Fruit fly (Drosophila melanogaster) whole organism, embryonic: ENCODE data around the gene ND-MNLL.

Experiments used
- CG10321 ChIP-seq: fragments of 200-800 bp; sonication (Bioruptor generic); IDR thresholded peaks from 2 replicates; pipeline ENCODE4 v1.3.6; 2022; ENCODE audit warnings: missing biosample characterization, missing genetic modification characterization
- CG10979 ChIP-seq: fragments of 200-800 bp; sonication (Bioruptor generic); optimal IDR thresholded peaks from 2 replicates; lab custom pipeline; 2018; ENCODE audit warnings: missing biosample characterization, mild to moderate bottlenecking, missing genetic modification characterization, moderate library complexity
- CG13424 ChIP-seq: fragments of 200-800 bp; sonication (Bioruptor generic); optimal IDR thresholded peaks from 2 replicates; lab custom pipeline; 2019; ENCODE audit warnings: missing biosample characterization, mild to moderate bottlenecking, missing genetic modification characterization, moderate library complexity
- CG1647 ChIP-seq: fragments of 200-800 bp; sonication (Bioruptor generic); optimal IDR thresholded peaks from 3 replicates; lab custom pipeline; 2016; ENCODE audit warnings: missing biosample characterization, missing genetic modification characterization
- CG17912 ChIP-seq: fragments of 200-800 bp; sonication (Bioruptor generic); optimal IDR thresholded peaks from 2 replicates; lab custom pipeline; 2018; ENCODE audit warnings: missing biosample characterization, mild to moderate bottlenecking, missing genetic modification characterization
- CG2712 ChIP-seq: fragments of 200-800 bp; optimal IDR thresholded peaks from 3 replicates; lab custom pipeline; 2019; ENCODE audit warnings: missing biosample characterization, mild to moderate bottlenecking, missing genetic modification characterization, moderate library complexity
- CG30020 ChIP-seq: fragments of 200-800 bp; optimal IDR thresholded peaks from 2 replicates; lab custom pipeline; 2019; ENCODE audit warnings: missing biosample characterization, mild to moderate bottlenecking, missing genetic modification characterization, moderate library complexity
- CG32767 ChIP-seq: fragments of 200-800 bp; sonication (Bioruptor generic); IDR thresholded peaks from 2 replicates; pipeline ENCODE4 v1.3.6; 2022; ENCODE audit warnings: missing biosample characterization, missing genetic modification characterization
- CG34224 ChIP-seq: fragments of 200-800 bp; sonication (Bioruptor generic); IDR thresholded peaks from 3 replicates; pipeline ENCODE4 v1.3.6; 2022; ENCODE audit warnings: missing biosample characterization, missing genetic modification characterization; ENCODE audit not compliant: partially characterized antibody
- CG34376 ChIP-seq: fragments of 200-800 bp; sonication (Bioruptor generic); optimal IDR thresholded peaks from 2 replicates; lab custom pipeline; 2018; ENCODE audit warnings: missing biosample characterization, mild to moderate bottlenecking, missing genetic modification characterization
- CG3995 ChIP-seq: fragments of 200-800 bp; sonication (Bioruptor generic); optimal IDR thresholded peaks from 3 replicates; lab custom pipeline; 2016; ENCODE audit warnings: missing biosample characterization, missing genetic modification characterization
- CG5180 ChIP-seq: fragments of 200-800 bp; sonication (Bioruptor generic); optimal IDR thresholded peaks from 3 replicates; lab custom pipeline; 2017; ENCODE audit warnings: missing biosample characterization, missing genetic modification characterization, mild to moderate bottlenecking, moderate library complexity, missing genetic modification reagents
- CG7839 ChIP-seq: fragments of 200-800 bp; sonication (Bioruptor generic); optimal IDR thresholded peaks from 3 replicates; lab custom pipeline; 2018; ENCODE audit warnings: missing biosample characterization, mild to moderate bottlenecking, missing genetic modification characterization, moderate library complexity
- CG7987 ChIP-seq: fragments of 200-800 bp; sonication (Bioruptor generic); optimal IDR thresholded peaks from 2 replicates; lab custom pipeline; 2018; ENCODE audit warnings: missing biosample characterization, mild to moderate bottlenecking, missing genetic modification characterization, moderate library complexity
- CG8281 ChIP-seq: fragments of 200-800 bp; sonication (Bioruptor generic); optimal IDR thresholded peaks from 2 replicates; lab custom pipeline; 2018; ENCODE audit warnings: missing biosample characterization, mild to moderate bottlenecking, missing genetic modification characterization, moderate library complexity
- CHES-1-like ChIP-seq: fragments of 200-800 bp; sonication (Bioruptor generic); optimal IDR thresholded peaks from 2 replicates; lab custom pipeline; 2016; ENCODE audit warnings: missing biosample characterization, missing genetic modification characterization
- CTCF ChIP-seq: fragments of 200-800 bp; sonication (Bioruptor generic); optimal IDR thresholded peaks from 2 replicates; lab custom pipeline; 2017; ENCODE audit warnings: missing biosample characterization, mild to moderate bottlenecking, missing genetic modification characterization, moderate library complexity
- CkIIα-i1 ChIP-seq: fragments of 200-800 bp; sonication (Bioruptor generic); IDR thresholded peaks from 2 replicates; pipeline ENCODE4 v1.3.6; 2022; ENCODE audit warnings: missing biosample characterization, missing genetic modification characterization
- Doc2 ChIP-seq: fragments of 200-800 bp; sonication (Bioruptor generic); IDR thresholded peaks from 2 replicates; pipeline ENCODE4 v1.3.6; 2022; ENCODE audit warnings: missing biosample characterization, missing genetic modification characterization
- Drgx ChIP-seq: fragments of 200-800 bp; sonication (Bioruptor generic); IDR thresholded peaks from 2 replicates; pipeline ENCODE4 v1.3.6; 2022; ENCODE audit warnings: missing biosample characterization, missing genetic modification characterization
- E2f2 ChIP-seq: fragments of 200-800 bp; sonication (Bioruptor generic); IDR thresholded peaks from 2 replicates; pipeline ENCODE4 v1.3.6; 2022; ENCODE audit warnings: missing biosample characterization, missing genetic modification characterization
- Fer2 ChIP-seq: fragments of 200-800 bp; sonication (Bioruptor generic); optimal IDR thresholded peaks from 2 replicates; lab custom pipeline; 2018; ENCODE audit warnings: missing biosample characterization, mild to moderate bottlenecking, missing genetic modification characterization, moderate library complexity
- H2.0 ChIP-seq: fragments of 200-800 bp; sonication (Bioruptor generic); IDR thresholded peaks from 2 replicates; pipeline ENCODE4 v1.3.6; 2022; ENCODE audit warnings: missing biosample characterization, missing genetic modification characterization
- HHEX ChIP-seq: fragments of 200-800 bp; sonication (Bioruptor generic); optimal IDR thresholded peaks from 3 replicates; lab custom pipeline; 2017; ENCODE audit warnings: missing biosample characterization, mild to moderate bottlenecking, missing genetic modification characterization, missing genetic modification reagents
- Jarid2 ChIP-seq: fragments of 200-800 bp; sonication (Bioruptor generic); optimal IDR thresholded peaks from 3 replicates; lab custom pipeline; 2017; ENCODE audit warnings: mild to moderate bottlenecking, missing biosample characterization, missing genetic modification reagents, missing genetic modification characterization
- NC2β ChIP-seq: fragments of 200-800 bp; sonication (Bioruptor generic); optimal IDR thresholded peaks from 2 replicates; lab custom pipeline; 2016; ENCODE audit warnings: missing biosample characterization, missing genetic modification characterization
- NK7.1 ChIP-seq: fragments of 200-800 bp; sonication (Bioruptor generic); optimal IDR thresholded peaks from 3 replicates; lab custom pipeline; 2016; ENCODE audit warnings: missing biosample characterization, missing genetic modification characterization
- Neu2 ChIP-seq: fragments of 200-800 bp; sonication (Bioruptor generic); optimal IDR thresholded peaks from 3 replicates; lab custom pipeline; 2016; ENCODE audit warnings: missing biosample characterization, missing genetic modification characterization, borderline replicate concordance
- Nf-YB ChIP-seq: fragments of 200-800 bp; sonication (Bioruptor generic); optimal IDR thresholded peaks from 3 replicates; lab custom pipeline; 2019; ENCODE audit warnings: missing biosample characterization, mild to moderate bottlenecking, missing genetic modification characterization, moderate library complexity
- Ptx1 ChIP-seq: fragments of 200-800 bp; sonication (Bioruptor generic); IDR thresholded peaks from 2 replicates; pipeline ENCODE4 v1.3.6; 2022; ENCODE audit warnings: missing biosample characterization, missing genetic modification characterization
- YL-1 ChIP-seq: fragments of 200-800 bp; sonication (Bioruptor generic); optimal IDR thresholded peaks from 3 replicates; lab custom pipeline; 2017; ENCODE audit warnings: missing biosample characterization, mild to moderate bottlenecking, missing genetic modification characterization
- crc ChIP-seq: fragments of 200-800 bp; sonication (Bioruptor generic); optimal IDR thresholded peaks from 2 replicates; lab custom pipeline; 2016; ENCODE audit warnings: missing biosample characterization, missing genetic modification characterization
- crol ChIP-seq: fragments of 200-800 bp; sonication (Bioruptor generic); IDR thresholded peaks from 2 replicates; pipeline ENCODE4 v1.3.6; 2022; ENCODE audit warnings: missing biosample characterization, missing genetic modification characterization
- fru ChIP-seq: fragments of >200 bp; optimal IDR thresholded peaks from 2 replicates; lab custom pipeline; 2017
- fu2 ChIP-seq: fragments of 200-800 bp; sonication (Bioruptor generic); optimal IDR thresholded peaks from 2 replicates; lab custom pipeline; 2016; ENCODE audit warnings: missing biosample characterization, missing genetic modification characterization
- hkb ChIP-seq, 2 experiments: fragments of 200-800 bp in 1 of 2; fragments of >200 bp in 1 of 2; sonication (Bioruptor generic) in 1 of 2; IDR thresholded peaks in 1 of 2; optimal IDR thresholded peaks in 1 of 2; 2 replicates each; pipeline versions ENCODE4 v1.3.6 to Lab custom; 2017 to 2022; ENCODE audit warnings: missing biosample characterization in 1 of 2, missing genetic modification characterization in 1 of 2
- kni ChIP-seq: fragments of 200-800 bp; sonication (Bioruptor generic); optimal IDR thresholded peaks from 3 replicates; lab custom pipeline; 2017; ENCODE audit warnings: mild to moderate bottlenecking, missing biosample characterization, missing genetic modification reagents, missing genetic modification characterization
- knrl ChIP-seq: fragments of 200-800 bp; sonication (Bioruptor generic); IDR thresholded peaks from 3 replicates; pipeline ENCODE4 v1.3.6; 2022; ENCODE audit warnings: missing biosample characterization, missing genetic modification characterization; ENCODE audit not compliant: partially characterized antibody
- mam ChIP-seq: fragments of 200-800 bp; sonication (Bioruptor generic); optimal IDR thresholded peaks from 3 replicates; lab custom pipeline; 2016; ENCODE audit warnings: missing biosample characterization, missing genetic modification characterization
- mirr ChIP-seq: fragments of 200-800 bp; sonication (Bioruptor generic); optimal IDR thresholded peaks from 3 replicates; lab custom pipeline; 2018; ENCODE audit warnings: missing biosample characterization, mild to moderate bottlenecking, missing genetic modification characterization
- sc ChIP-seq, 3 experiments: fragments of >200 bp in 2 of 3; fragments of 200-800 bp in 1 of 3; sonication (Bioruptor generic) in 1 of 3; optimal IDR thresholded peaks; 2 replicates in 2 of 3; 3 replicates in 1 of 3; lab custom pipeline; 2017; ENCODE audit warnings: mild to moderate bottlenecking in 1 of 3, missing biosample characterization in 1 of 3, missing genetic modification characterization in 1 of 3, missing genetic modification reagents in 1 of 3
- sna ChIP-seq: fragments of 200-800 bp; sonication (Bioruptor generic); IDR thresholded peaks from 2 replicates; pipeline ENCODE4 v1.3.6; 2022; ENCODE audit warnings: missing biosample characterization, missing genetic modification characterization; ENCODE audit not compliant: partially characterized antibody
- tll ChIP-seq, 2 experiments: fragments of 200-800 bp in 1 of 2; fragments of >200 bp in 1 of 2; sonication (Bioruptor generic) in 1 of 2; optimal IDR thresholded peaks; 2 replicates each; lab custom pipeline; 2017 to 2019; ENCODE audit warnings: missing biosample characterization in 2 of 2, missing genetic modification characterization in 2 of 2, mild to moderate bottlenecking in 1 of 2, moderate library complexity in 1 of 2
- tna ChIP-seq: fragments of 200-800 bp; sonication (Bioruptor generic); IDR thresholded peaks from 2 replicates; pipeline ENCODE4 v1.3.6; 2022; ENCODE audit warnings: missing biosample characterization, missing genetic modification characterization; ENCODE audit not compliant: partially characterized antibody
- trh ChIP-seq: fragments of 200-800 bp; sonication (Bioruptor generic); optimal IDR thresholded peaks from 2 replicates; lab custom pipeline; 2016; ENCODE audit warnings: missing biosample characterization, missing genetic modification characterization
- ttk ChIP-seq: fragments of 200-800 bp; sonication (Bioruptor generic); IDR thresholded peaks from 2 replicates; pipeline ENCODE4 v2.1.2; 2022; ENCODE audit warnings: missing biosample characterization, missing genetic modification characterization
- unc-4 ChIP-seq: fragments of 200-800 bp; sonication (Bioruptor generic); IDR thresholded peaks from 2 replicates; pipeline ENCODE4 v1.3.6; 2022; ENCODE audit warnings: missing biosample characterization, missing genetic modification characterization; ENCODE audit not compliant: partially characterized antibody
- yki ChIP-seq: fragments of >200 bp; optimal IDR thresholded peaks from 3 replicates; lab custom pipeline; 2018
- zfh2 ChIP-seq: fragments of 200-800 bp; sonication (Bioruptor generic); optimal IDR thresholded peaks from 2 replicates; lab custom pipeline; 2016; ENCODE audit warnings: missing biosample characterization, missing genetic modification characterization

Gene ND-MNLL

dm6 chrX:7935798-7936572, 42.4 kb upstream of the ND-MNLL start, which contains the start of gene Ubr3 (continued):
- no peak for TF ChIP-seq Fer2
- peak; percentile 29 for TF ChIP-seq CG30020 (tag; lab: Kevin White, UChicago)
- no peak for TF ChIP-seq CG5180
- TF ChIP-seq CG17912 (GFP tag; lab: Kevin White, UChicago): no peak
- no peak for TF ChIP-seq sc (optimal IDR thresholded peaks at IDR 0.05; lab: Kevin White, UChicago)
- TF ChIP-seq sc (GFP tag; optimal IDR thresholded peaks at IDR 0.05; lab: Kevin White, UChicago): no peak
- no peak for TF ChIP-seq CG8281 (tag; lab: Kevin White, UChicago)
- no peak for TF ChIP-seq fru (lab: Kevin White, UChicago)
- peak; percentile 68 for TF ChIP-seq unc-4
- TF ChIP-seq sna (GFP tag; lab: Robert Waterston, UW): 0 out of 2 replicates have a peak, but pooled peaks have one; percentile 50
- TF ChIP-seq Nf-YB (GFP tag; lab: Kevin White, UChicago): peak; percentile 30
- TF ChIP-seq CG32767 (GFP tag; lab: Robert Waterston, UW): no peak
- TF ChIP-seq YL-1 (GFP tag; lab: Kevin White, UChicago): peak; percentile 70
- no peak for TF ChIP-seq CkIIα-i1
- TF ChIP-seq CG3995 (GFP tag; lab: Kevin White, UChicago): no peak
- TF ChIP-seq Drgx (GFP tag; lab: Robert Waterston, UW): no peak
- no peak for TF ChIP-seq tll (GFP tag; optimal IDR thresholded peaks at IDR 0.05; lab: Kevin White, UChicago)
- TF ChIP-seq knrl: peak; percentile 79
- TF ChIP-seq fu2: no peak
- TF ChIP-seq CG34224 (GFP tag; lab: Robert Waterston, UW): peak; percentile 66; the same call in 2 of the 3 replicates
- TF ChIP-seq CG1647 (GFP tag; lab: Kevin White, UChicago): no peak
- no peak for TF ChIP-seq yki
- no peak for TF ChIP-seq ttk (GFP tag; lab: Robert Waterston, UW)
- no peak for TF ChIP-seq crc
- peak; percentile 35 for TF ChIP-seq NC2β
- TF ChIP-seq mirr (GFP tag; lab: Kevin White, UChicago): no peak
- peak; percentile 4 for TF ChIP-seq mam (GFP tag; lab: Kevin White, UChicago)
- TF ChIP-seq CG34376 (GFP tag; lab: Kevin White, UChicago): peak; percentile 55
- TF ChIP-seq Ptx1 (GFP tag; lab: Robert Waterston, UW): no peak
- TF ChIP-seq CG7839: peak; percentile 5
- TF ChIP-seq zfh2 (GFP tag; lab: Kevin White, UChicago): peak; percentile 22
- no peak for TF ChIP-seq CG13424
- no peak for TF ChIP-seq hkb (optimal IDR thresholded peaks at IDR 0.05; lab: Kevin White, UChicago)
- TF ChIP-seq hkb (GFP tag; IDR thresholded peaks at IDR 0.05; lab: Robert Waterston, UW): no peak
- no peak for TF ChIP-seq CG10979 (tag; lab: Kevin White, UChicago)
- no peak for TF ChIP-seq kni (GFP tag; lab: Kevin White, UChicago)
- TF ChIP-seq tna (GFP tag; lab: Robert Waterston, UW): peak; percentile 62
- no peak for TF ChIP-seq H2.0
- TF ChIP-seq CG7987: no peak
- TF ChIP-seq Jarid2: no peak
- no peak for TF ChIP-seq Doc2 (GFP tag; lab: Robert Waterston, UW)
- peak; percentile 0 for TF ChIP-seq HHEX (GFP tag; lab: Kevin White, UChicago)
- TF ChIP-seq CG2712 (tag; lab: Kevin White, UChicago): peak; percentile 10
- TF ChIP-seq NK7.1 (GFP tag; lab: Kevin White, UChicago): no peak
- TF ChIP-seq CTCF (GFP tag; lab: Kevin White, UChicago): no peak
- TF ChIP-seq CHES-1-like (GFP tag; lab: Kevin White, UChicago): no peak
- TF ChIP-seq trh (GFP tag; lab: Kevin White, UChicago): no peak
- TF ChIP-seq crol: no peak
- peak; percentile 17; the same call in 1 of the 2 replicates for TF ChIP-seq E2f2 (GFP tag; lab: Robert Waterston, UW)
- no peak for TF ChIP-seq CG10321 (GFP tag; lab: Robert Waterston, UW)
- no peak for TF ChIP-seq Neu2
